Fruit fly (Drosophila melanogaster): ENCODE results near the gene CG18789.

DNA sequence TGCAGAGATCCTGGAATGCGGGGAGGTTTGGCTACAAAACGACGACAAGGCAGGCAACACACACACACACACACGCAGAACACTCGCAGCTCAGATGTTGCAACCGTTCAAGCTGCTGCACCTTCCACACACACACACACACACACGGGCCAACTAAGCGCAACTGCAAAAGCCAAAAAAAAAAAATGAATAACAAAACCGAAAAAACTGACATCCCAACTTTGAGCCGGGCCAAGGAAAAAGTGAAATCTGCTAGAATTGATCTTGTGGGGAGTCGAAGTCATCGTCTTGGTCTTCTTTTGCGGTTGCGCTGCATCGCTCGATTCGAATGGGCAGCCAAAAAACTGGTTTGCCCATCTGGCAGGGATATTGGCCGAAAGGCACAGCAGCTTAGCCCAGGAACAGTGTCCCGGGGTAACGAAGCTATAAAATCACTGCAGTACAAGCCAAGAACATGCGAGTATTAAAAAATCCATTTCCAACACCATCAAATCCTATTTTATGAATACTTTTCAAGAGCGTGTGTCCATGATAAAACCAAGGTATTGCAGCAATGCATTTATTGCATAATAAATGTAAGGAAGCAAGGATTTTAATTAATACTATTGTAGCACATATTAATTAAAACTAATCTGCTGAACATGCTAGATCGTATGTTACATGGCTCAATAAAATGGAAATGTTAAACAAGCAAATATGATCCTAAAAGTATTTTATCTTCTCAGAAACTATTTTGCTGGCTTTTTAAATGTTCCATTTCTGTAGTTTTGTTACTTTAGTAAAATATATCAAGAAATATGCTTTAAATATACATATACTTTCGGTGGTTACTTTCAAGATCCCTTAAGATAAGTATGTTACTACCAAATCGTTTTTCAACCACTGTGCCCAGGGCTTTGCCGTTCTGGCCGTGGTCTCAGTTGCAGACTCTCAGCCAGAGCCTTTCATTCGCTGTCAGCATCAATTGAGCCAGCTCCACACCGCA is 29.3 kb downstream of the CG18789 start:
- TF ChIP-seq CG8478 (optimal IDR thresholded peaks at IDR 0.05) (no peak), usp (GFP tag; optimal IDR thresholded peaks at IDR 0.05) (no peak), pan (optimal IDR thresholded peaks at IDR 0.05) (no peak), EcR (GFP tag; optimal IDR thresholded peaks at IDR 0.05) (no peak), Dll (optimal IDR thresholded peaks at IDR 0.05) (no peak), psq (optimal IDR thresholded peaks at IDR 0.05) (no peak)
